Fruit fly (Drosophila melanogaster) whole organism, embryonic: ENCODE measurements around the gene CG16853.

Experiments
- B-H2 ChIP-seq: fragments of 200-800 bp; sonication (Bioruptor generic); optimal IDR thresholded peaks from 2 replicates; lab custom pipeline; 2018; ENCODE audit warnings: missing biosample characterization, mild to moderate bottlenecking, missing genetic modification characterization
- BtbVII ChIP-seq: fragments of 200-800 bp; sonication (Bioruptor generic); optimal IDR thresholded peaks from 3 replicates; lab custom pipeline; 2017; ENCODE audit warnings: missing biosample characterization, mild to moderate bottlenecking, missing genetic modification characterization
- Bteb2 ChIP-seq: fragments of 200-800 bp; sonication (Bioruptor generic); optimal IDR thresholded peaks from 2 replicates; lab custom pipeline; 2016; ENCODE audit warnings: missing biosample characterization, missing genetic modification characterization
- CG10267 ChIP-seq: fragments of 200-800 bp; sonication (Bioruptor generic); optimal IDR thresholded peaks from 2 replicates; lab custom pipeline; 2018; ENCODE audit warnings: missing biosample characterization, mild to moderate bottlenecking, missing genetic modification characterization, moderate library complexity
- CG10274 ChIP-seq: fragments of 200-800 bp; sonication (Bioruptor generic); optimal IDR thresholded peaks from 3 replicates; lab custom pipeline; 2017; ENCODE audit warnings: missing biosample characterization, mild to moderate bottlenecking, missing genetic modification characterization
- CG10959 ChIP-seq: fragments of 200-800 bp; sonication (Bioruptor generic); IDR thresholded peaks from 2 replicates; pipeline ENCODE4 v1.3.6; 2022; ENCODE audit warnings: missing biosample characterization, missing genetic modification characterization
- CG12391 ChIP-seq: fragments of 200-800 bp; sonication (Bioruptor generic); optimal IDR thresholded peaks from 3 replicates; lab custom pipeline; 2018; ENCODE audit warnings: missing biosample characterization, mild to moderate bottlenecking, missing genetic modification characterization, moderate library complexity
- CG13624 ChIP-seq: fragments of 200-800 bp; sonication (Bioruptor generic); optimal IDR thresholded peaks from 2 replicates; lab custom pipeline; 2016; ENCODE audit warnings: missing biosample characterization, missing genetic modification characterization
- CG1529 ChIP-seq: fragments of 200-800 bp; sonication (Bioruptor generic); optimal IDR thresholded peaks from 3 replicates; lab custom pipeline; 2018; ENCODE audit warnings: missing biosample characterization, missing genetic modification characterization
- CG15479 ChIP-seq: fragments of 200-800 bp; sonication (Bioruptor generic); optimal IDR thresholded peaks from 3 replicates; lab custom pipeline; 2019; ENCODE audit warnings: missing biosample characterization, mild to moderate bottlenecking, missing genetic modification characterization, moderate library complexity
- CG17912 ChIP-seq: fragments of 200-800 bp; sonication (Bioruptor generic); optimal IDR thresholded peaks from 2 replicates; lab custom pipeline; 2018; ENCODE audit warnings: missing biosample characterization, mild to moderate bottlenecking, missing genetic modification characterization
- CG18262 ChIP-seq: fragments of 200-800 bp; optimal IDR thresholded peaks from 3 replicates; lab custom pipeline; 2019; ENCODE audit warnings: missing biosample characterization, mild to moderate bottlenecking, missing genetic modification characterization, moderate library complexity
- CG18476 ChIP-seq: fragments of 200-800 bp; sonication (Bioruptor generic); optimal IDR thresholded peaks from 2 replicates; lab custom pipeline; 2016; ENCODE audit warnings: missing biosample characterization, mild to moderate bottlenecking, missing genetic modification characterization
- CG18599 ChIP-seq: fragments of 200-800 bp; sonication (Bioruptor generic); optimal IDR thresholded peaks from 3 replicates; lab custom pipeline; 2017; ENCODE audit warnings: missing biosample characterization, missing genetic modification characterization, mild to moderate bottlenecking, moderate library complexity, missing genetic modification reagents
- CG2116 ChIP-seq: fragments of 200-800 bp; sonication (Bioruptor generic); optimal IDR thresholded peaks from 3 replicates; lab custom pipeline; 2018; ENCODE audit warnings: missing biosample characterization, mild to moderate bottlenecking, missing genetic modification characterization
- CG2875 ChIP-seq: fragments of 200-800 bp; sonication (Bioruptor generic); optimal IDR thresholded peaks from 2 replicates; lab custom pipeline; 2017; ENCODE audit warnings: missing biosample characterization, mild to moderate bottlenecking, missing genetic modification characterization, missing genetic modification reagents
- CG3065 ChIP-seq: fragments of 200-800 bp; sonication (Bioruptor generic); optimal IDR thresholded peaks from 2 replicates; lab custom pipeline; 2016; ENCODE audit warnings: missing biosample characterization, missing genetic modification characterization
- CG6272 ChIP-seq: fragments of 200-800 bp; sonication (Bioruptor generic); IDR thresholded peaks from 2 replicates; pipeline ENCODE4 v1.3.6; 2022; ENCODE audit warnings: missing biosample characterization, missing genetic modification characterization
- CG7839 ChIP-seq: fragments of 200-800 bp; sonication (Bioruptor generic); optimal IDR thresholded peaks from 3 replicates; lab custom pipeline; 2018; ENCODE audit warnings: missing biosample characterization, mild to moderate bottlenecking, missing genetic modification characterization, moderate library complexity
- CG8281 ChIP-seq: fragments of 200-800 bp; sonication (Bioruptor generic); optimal IDR thresholded peaks from 2 replicates; lab custom pipeline; 2018; ENCODE audit warnings: missing biosample characterization, mild to moderate bottlenecking, missing genetic modification characterization, moderate library complexity
- CG8388 ChIP-seq: fragments of 200-800 bp; sonication (Bioruptor generic); optimal IDR thresholded peaks from 2 replicates; lab custom pipeline; 2019; ENCODE audit warnings: missing biosample characterization, mild to moderate bottlenecking, missing genetic modification characterization, moderate library complexity
- CG9817 ChIP-seq: fragments of 200-800 bp; sonication (Bioruptor generic); optimal IDR thresholded peaks from 2 replicates; lab custom pipeline; 2018; ENCODE audit warnings: missing biosample characterization, mild to moderate bottlenecking, missing genetic modification characterization, moderate library complexity
- CHES-1-like ChIP-seq: fragments of 200-800 bp; sonication (Bioruptor generic); optimal IDR thresholded peaks from 2 replicates; lab custom pipeline; 2016; ENCODE audit warnings: missing biosample characterization, missing genetic modification characterization
- Dip2 ChIP-seq: fragments of 200-800 bp; sonication (Bioruptor generic); IDR thresholded peaks from 2 replicates; pipeline ENCODE4 v1.3.6; 2022; ENCODE audit warnings: missing biosample characterization, missing genetic modification characterization
- Drgx ChIP-seq: fragments of 200-800 bp; sonication (Bioruptor generic); IDR thresholded peaks from 2 replicates; pipeline ENCODE4 v1.3.6; 2022; ENCODE audit warnings: missing biosample characterization, missing genetic modification characterization
- Fer1 ChIP-seq: fragments of 200-800 bp; sonication (Bioruptor generic); optimal IDR thresholded peaks from 2 replicates; lab custom pipeline; 2017; ENCODE audit warnings: missing biosample characterization, mild to moderate bottlenecking, missing genetic modification characterization
- Fer2 ChIP-seq: fragments of 200-800 bp; sonication (Bioruptor generic); optimal IDR thresholded peaks from 2 replicates; lab custom pipeline; 2018; ENCODE audit warnings: missing biosample characterization, mild to moderate bottlenecking, missing genetic modification characterization, moderate library complexity
- Gug ChIP-seq: fragments of 200-800 bp; sonication (Bioruptor generic); IDR thresholded peaks from 4 replicates; pipeline ENCODE4 v1.3.6; 2022; ENCODE audit warnings: missing biosample characterization, missing genetic modification characterization
- H2.0 ChIP-seq: fragments of 200-800 bp; sonication (Bioruptor generic); IDR thresholded peaks from 2 replicates; pipeline ENCODE4 v1.3.6; 2022; ENCODE audit warnings: missing biosample characterization, missing genetic modification characterization
- HHEX ChIP-seq: fragments of 200-800 bp; sonication (Bioruptor generic); optimal IDR thresholded peaks from 3 replicates; lab custom pipeline; 2017; ENCODE audit warnings: missing biosample characterization, mild to moderate bottlenecking, missing genetic modification characterization, missing genetic modification reagents
- Poxn ChIP-seq: fragments of 200-800 bp; sonication (Bioruptor generic); IDR thresholded peaks from 2 replicates; pipeline ENCODE4 v1.3.6; 2022; ENCODE audit warnings: missing biosample characterization, missing genetic modification characterization
- Ptx1 ChIP-seq: fragments of 200-800 bp; sonication (Bioruptor generic); IDR thresholded peaks from 2 replicates; pipeline ENCODE4 v1.3.6; 2022; ENCODE audit warnings: missing biosample characterization, missing genetic modification characterization
- Sox102F ChIP-seq: fragments of 200-800 bp; sonication (Bioruptor generic); optimal IDR thresholded peaks from 2 replicates; lab custom pipeline; 2018; ENCODE audit warnings: missing biosample characterization, mild to moderate bottlenecking, missing genetic modification characterization, moderate library complexity
- br ChIP-seq: fragments of >200 bp; optimal IDR thresholded peaks from 2 replicates; lab custom pipeline; 2017
- dimm ChIP-seq: fragments of 200-800 bp; sonication (Bioruptor generic); IDR thresholded peaks from 2 replicates; pipeline ENCODE4 v1.3.6; 2022; ENCODE audit warnings: missing biosample characterization, missing genetic modification characterization
- ftz-f1 ChIP-seq: fragments of 200-800 bp; sonication (Bioruptor generic); optimal IDR thresholded peaks from 2 replicates; lab custom pipeline; 2016; ENCODE audit warnings: missing biosample characterization, missing genetic modification characterization
- fu2 ChIP-seq: fragments of 200-800 bp; sonication (Bioruptor generic); optimal IDR thresholded peaks from 2 replicates; lab custom pipeline; 2016; ENCODE audit warnings: missing biosample characterization, missing genetic modification characterization
- hbn ChIP-seq: fragments of 200-800 bp; sonication (Bioruptor generic); IDR thresholded peaks from 2 replicates; pipeline ENCODE4 v1.3.6; 2022; ENCODE audit warnings: missing biosample characterization, missing genetic modification characterization; ENCODE audit not compliant: partially characterized antibody
- jumu ChIP-seq: fragments of 200-800 bp; sonication (Bioruptor generic); optimal IDR thresholded peaks from 3 replicates; lab custom pipeline; 2016; ENCODE audit warnings: missing biosample characterization, missing genetic modification characterization
- nom ChIP-seq: fragments of 200-800 bp; sonication (Bioruptor generic); optimal IDR thresholded peaks from 2 replicates; lab custom pipeline; 2017; ENCODE audit warnings: missing biosample characterization, missing genetic modification characterization, mild to moderate bottlenecking, moderate library complexity, missing genetic modification reagents
- org-1 ChIP-seq: fragments of 200-800 bp; sonication (Bioruptor generic); optimal IDR thresholded peaks from 2 replicates; lab custom pipeline; 2017; ENCODE audit warnings: missing biosample characterization, missing genetic modification characterization
- pho ChIP-seq: fragments of 200-800 bp; sonication (Bioruptor generic); optimal IDR thresholded peaks from 2 replicates; lab custom pipeline; 2016; ENCODE audit warnings: missing biosample characterization, missing genetic modification characterization
- pros ChIP-seq: fragments of 200-800 bp; sonication (Bioruptor generic); optimal IDR thresholded peaks from 3 replicates; lab custom pipeline; 2019; ENCODE audit warnings: missing biosample characterization, mild to moderate bottlenecking, missing genetic modification characterization, moderate library complexity
- repo ChIP-seq: fragments of 200-800 bp; sonication (Bioruptor generic); optimal IDR thresholded peaks from 2 replicates; lab custom pipeline; 2016; ENCODE audit warnings: missing biosample characterization, missing genetic modification characterization
- sima ChIP-seq: fragments of 200-800 bp; sonication (Bioruptor generic); optimal IDR thresholded peaks from 2 replicates; lab custom pipeline; 2016; ENCODE audit warnings: missing biosample characterization, missing genetic modification characterization
- slou ChIP-seq: fragments of 200-800 bp; sonication (Bioruptor generic); optimal IDR thresholded peaks from 3 replicates; lab custom pipeline; 2016; ENCODE audit warnings: missing biosample characterization, missing genetic modification characterization
- stc ChIP-seq: fragments of 200-800 bp; sonication (Bioruptor generic); IDR thresholded peaks from 2 replicates; pipeline ENCODE4 v1.3.6; 2022; ENCODE audit warnings: missing biosample characterization, missing genetic modification characterization
- tap ChIP-seq: fragments of 200-800 bp; optimal IDR thresholded peaks from 3 replicates; lab custom pipeline; 2019; ENCODE audit warnings: missing biosample characterization, mild to moderate bottlenecking, missing genetic modification characterization, moderate library complexity
- trh ChIP-seq: fragments of 200-800 bp; sonication (Bioruptor generic); optimal IDR thresholded peaks from 2 replicates; lab custom pipeline; 2016; ENCODE audit warnings: missing biosample characterization, missing genetic modification characterization

The CG16853 gene

DNA sequence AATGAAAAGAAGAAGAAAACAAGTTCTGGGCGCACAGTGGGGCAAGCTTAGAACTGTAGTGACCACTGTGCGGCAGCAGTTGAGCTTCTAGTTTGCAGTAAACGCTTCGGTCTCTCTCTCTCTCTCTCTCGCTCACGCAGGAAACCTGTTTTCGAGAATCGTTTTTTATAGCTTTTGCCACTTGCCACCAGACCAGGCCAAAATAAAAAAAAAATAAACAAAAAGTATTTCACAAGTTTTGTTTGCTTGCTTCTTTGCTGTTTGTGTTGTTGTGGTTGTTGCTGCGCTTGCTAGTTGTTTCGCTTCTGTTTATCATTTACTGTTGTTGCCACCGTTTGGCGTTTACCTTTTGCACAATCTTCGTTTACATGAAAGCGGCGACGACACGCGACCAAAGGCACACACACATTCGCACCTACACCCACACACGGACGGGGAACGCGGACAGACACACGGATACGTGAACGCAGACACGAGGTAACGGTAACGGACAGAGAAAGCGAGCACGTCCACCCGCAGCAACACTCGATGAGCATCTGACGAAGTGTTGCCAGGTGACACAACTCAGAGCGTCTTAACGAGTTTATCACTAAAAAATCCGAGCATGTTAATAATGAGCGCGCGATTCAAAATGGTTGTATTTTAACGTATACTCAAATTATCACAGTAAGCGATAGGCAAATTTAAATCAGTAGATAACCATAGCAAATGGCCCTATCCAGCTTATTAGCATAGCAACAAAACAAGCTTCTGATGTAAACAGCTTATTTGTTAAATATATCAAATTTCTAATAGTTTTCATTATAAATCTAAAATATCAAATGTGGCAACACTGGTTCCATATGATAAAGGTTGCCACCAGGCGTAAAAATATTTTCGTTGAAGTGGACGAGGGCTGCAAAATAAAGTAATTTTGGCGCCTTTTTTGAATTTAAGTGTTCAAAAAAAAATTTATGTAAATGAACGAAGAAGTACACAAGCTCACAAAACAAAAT is 7.0 kb downstream of the CG16853 start, which contains the start of gene B4 (continued):
- TF ChIP-seq CG18476 (no peak), repo (peak; percentile 44), Sox102F (GFP tag; lab: Kevin White, UChicago) (no peak), Drgx (GFP tag; lab: Robert Waterston, UW) (peak; percentile 66), H2.0 (GFP tag; lab: Robert Waterston, UW) (no peak), CG17912 (peak; percentile 49), Dip2 (GFP tag; lab: Robert Waterston, UW) (no peak), Bteb2 (no peak), HHEX (GFP tag; lab: Kevin White, UChicago) (peak; percentile 34), CG2116 (GFP tag; lab: Kevin White, UChicago) (peak; percentile 55), Poxn (GFP tag; lab: Robert Waterston, UW) (no peak), CG2875 (GFP tag; lab: Kevin White, UChicago) (no peak), ftz-f1 (GFP tag; lab: Kevin White, UChicago) (peak; percentile 61), CHES-1-like (peak; percentile 13), tap (tag; lab: Kevin White, UChicago) (peak; percentile 27), CG10274 (GFP tag; lab: Kevin White, UChicago) (no peak), stc (GFP tag; lab: Robert Waterston, UW) (peak; percentile 36; the same call in 1 of the 2 replicates), CG18599 (peak; percentile 29), trh (GFP tag; lab: Kevin White, UChicago) (no peak), Fer2 (no peak), Ptx1 (no peak), CG8388 (GFP tag; lab: Kevin White, UChicago) (no peak), dimm (GFP tag; lab: Robert Waterston, UW) (no peak), CG15479 (GFP tag; lab: Kevin White, UChicago) (peak; percentile 53), CG10267 (tag; lab: Kevin White, UChicago) (no peak), CG8281 (tag; lab: Kevin White, UChicago) (no peak), br (lab: Kevin White, UChicago) (no peak), Gug (GFP tag; lab: Robert Waterston, UW) (peak; percentile 27; the same call in 1 of the 4 replicates), slou (peak; percentile 14), sima (GFP tag; lab: Kevin White, UChicago) (no peak), CG12391 (tag; lab: Kevin White, UChicago) (no peak), Fer1 (peak; percentile 58), CG10959 (GFP tag; lab: Robert Waterston, UW) (no peak), pros (GFP tag; lab: Kevin White, UChicago) (peak; percentile 54), B-H2 (peak; percentile 72), nom (peak; percentile 90), CG7839 (tag; lab: Kevin White, UChicago) (no peak), org-1 (GFP tag; lab: Kevin White, UChicago) (peak; percentile 23), CG3065 (GFP tag; lab: Kevin White, UChicago) (no peak), CG1529 (GFP tag; lab: Kevin White, UChicago) (peak; percentile 14), pho (GFP tag; lab: Kevin White, UChicago) (peak; percentile 18), jumu (no peak), CG9817 (tag; lab: Kevin White, UChicago) (no peak), CG6272 (GFP tag; lab: Robert Waterston, UW) (no peak), CG13624 (GFP tag; lab: Kevin White, UChicago) (peak; percentile 42), fu2 (no peak), BtbVII (peak; percentile 55), hbn (GFP tag; lab: Robert Waterston, UW) (no peak), CG18262 (tag; lab: Kevin White, UChicago) (no peak)
